Worm (Caenorhabditis elegans) whole organism, early embryonic: ENCODE results near the gene srm-2.

ENCODE experiments used
- aly-1 ChIP-seq: sonication (generic microtip); optimal IDR thresholded peaks from 2 replicates; lab custom pipeline; 2016; ENCODE audit warnings: missing genetic modification characterization, missing compliant biosample characterization
- ama-1 ChIP-seq: fragments of 150-350 bp; optimal IDR thresholded peaks from 2 replicates; lab custom pipeline; 2014
- flt-1 ChIP-seq: fragments of 200-800 bp; sonication (Bioruptor generic); IDR thresholded peaks from 2 replicates; pipeline ENCODE4 v1.3.6; 2022; ENCODE audit warnings: missing genetic modification characterization, missing compliant biosample characterization
- sea-1 ChIP-seq: fragments of 200-800 bp; sonication (Bioruptor generic); conservative IDR thresholded peaks from 2 replicates; pipeline ENCODE4 v1.3.6; 2022; ENCODE audit warnings: missing genetic modification characterization, missing compliant biosample characterization
- tbx-11 ChIP-seq: fragments of 200-800 bp; sonication (Bioruptor generic); IDR thresholded peaks from 2 replicates; pipeline ENCODE4 v1.3.6; 2022; ENCODE audit warnings: missing genetic modification characterization, missing compliant biosample characterization

ce11 chrIV:5025646-5026045 lies 17.2 kb downstream of the srm-2 start, which contains the start of gene C09B9.85:
- TF ChIP-seq ama-1 (lab: Kevin White, UChicago) (no peak), aly-1 (tag; lab: Kevin White, UChicago) (no peak), tbx-11 (GFP tag; lab: Robert Waterston, UW) (no peak), sea-1 (GFP tag; lab: Robert Waterston, UW) (no peak), flt-1 (no peak)
